Worm (Caenorhabditis elegans) whole organism, L4 larva: Measurements from ENCODE around the gene W07G1.1.

Source experiments
- F37D6.2 ChIP-seq: sonication (generic microtip); optimal IDR thresholded peaks from 2 replicates; lab custom pipeline; 2016; ENCODE audit warnings: mild to moderate bottlenecking, missing genetic modification characterization, missing compliant biosample characterization
- T20F7.1 ChIP-seq: fragments of 200-800 bp; sonication (Bioruptor generic); optimal IDR thresholded peaks from 2 replicates; lab custom pipeline; 2018; ENCODE audit warnings: mild to moderate bottlenecking, missing genetic modification characterization, missing compliant biosample characterization
- Y48G9A.11 ChIP-seq: fragments of 200-800 bp; sonication (Bioruptor generic); IDR thresholded peaks from 2 replicates; pipeline ENCODE4 v1.3.6; 2022; ENCODE audit warnings: missing genetic modification reagents, missing genetic modification characterization, missing compliant biosample characterization
- Y5F2A.4 ChIP-seq: fragments of 200-800 bp; sonication (Bioruptor generic); optimal IDR thresholded peaks from 2 replicates; lab custom pipeline; 2018; ENCODE audit warnings: mild to moderate bottlenecking, missing genetic modification characterization, missing compliant biosample characterization
- Y75B8A.6 ChIP-seq: fragments of 200-800 bp; sonication (Bioruptor generic); IDR thresholded peaks from 2 replicates; pipeline ENCODE4 v1.3.6; 2022; ENCODE audit warnings: missing genetic modification reagents, missing genetic modification characterization, missing compliant biosample characterization
- ZK546.5 ChIP-seq, 2 experiments: sonication (generic microtip); optimal IDR thresholded peaks; 2 replicates each; lab custom pipeline; 2017; ENCODE audit warnings: missing biosample characterization in 2 of 2, missing genetic modification characterization in 2 of 2
- arid-1 ChIP-seq: fragments of 200-800 bp; sonication (Bioruptor generic); conservative IDR thresholded peaks from 2 replicates; pipeline ENCODE4 v1.3.6; 2022; ENCODE audit warnings: missing genetic modification reagents, missing genetic modification characterization, missing compliant biosample characterization
- ceh-20 ChIP-seq: fragments of 200-800 bp; sonication (Bioruptor generic); IDR thresholded peaks from 2 replicates; pipeline ENCODE4 v1.3.6; 2022; ENCODE audit warnings: missing genetic modification reagents, missing genetic modification characterization, missing compliant biosample characterization
- ces-1 ChIP-seq: fragments of 150-350 bp; sonication (generic microtip); optimal IDR thresholded peaks from 4 replicates; lab custom pipeline; 2014; ENCODE audit warnings: missing biosample characterization, missing genetic modification reagents, missing genetic modification characterization
- ctbp-1 ChIP-seq: fragments of 200-800 bp; sonication (Bioruptor generic); IDR thresholded peaks from 2 replicates; pipeline ENCODE4 v1.3.6; 2022; ENCODE audit warnings: missing genetic modification reagents, missing genetic modification characterization, missing compliant biosample characterization
- daf-12 ChIP-seq: fragments of 150-350 bp; optimal IDR thresholded peaks from 2 replicates; lab custom pipeline; 2014; ENCODE audit warnings: missing biosample characterization, missing genetic modification reagents, missing genetic modification characterization
- daf-8 ChIP-seq: fragments of 200-800 bp; sonication (Bioruptor generic); IDR thresholded peaks from 2 replicates; pipeline ENCODE4 v1.3.6; 2022; ENCODE audit warnings: missing genetic modification characterization, missing compliant biosample characterization
- dmd-6 ChIP-seq: fragments of 200-800 bp; sonication (Bioruptor generic); IDR thresholded peaks from 2 replicates; pipeline ENCODE4 v1.3.6; 2022; ENCODE audit warnings: missing genetic modification reagents, missing genetic modification characterization, missing compliant biosample characterization
- dmd-8 ChIP-seq: fragments of 200-800 bp; sonication (Bioruptor generic); IDR thresholded peaks from 2 replicates; pipeline ENCODE4 v1.3.6; 2022; ENCODE audit warnings: missing genetic modification characterization, missing compliant biosample characterization
- dmd-9 ChIP-seq: fragments of 200-800 bp; sonication (Bioruptor generic); IDR thresholded peaks from 2 replicates; pipeline ENCODE4 v1.3.6; 2022; ENCODE audit warnings: missing genetic modification reagents, missing genetic modification characterization, missing compliant biosample characterization
- dpl-1 ChIP-seq: fragments of 150-350 bp; optimal IDR thresholded peaks from 2 replicates; lab custom pipeline; 2014; ENCODE audit warnings: missing biosample characterization, missing genetic modification reagents, missing genetic modification characterization
- duxl-1 ChIP-seq: sonication (generic microtip); optimal IDR thresholded peaks from 2 replicates; lab custom pipeline; 2016; ENCODE audit warnings: mild to moderate bottlenecking, missing genetic modification characterization, moderate library complexity, missing compliant biosample characterization; ENCODE audit not compliant: poor library complexity
- egl-43 ChIP-seq: fragments of 200-800 bp; sonication (Bioruptor generic); IDR thresholded peaks from 2 replicates; pipeline ENCODE4 v1.3.6; 2022; ENCODE audit warnings: missing genetic modification reagents, missing genetic modification characterization, missing compliant biosample characterization
- gei-8 ChIP-seq: fragments of 200-800 bp; sonication (Bioruptor generic); optimal IDR thresholded peaks from 2 replicates; lab custom pipeline; 2018; ENCODE audit warnings: mild to moderate bottlenecking, missing genetic modification characterization, missing compliant biosample characterization
- hlh-11 ChIP-seq: fragments of 200-800 bp; sonication (Bioruptor generic); optimal IDR thresholded peaks from 2 replicates; lab custom pipeline; 2018; ENCODE audit warnings: mild to moderate bottlenecking, missing genetic modification characterization, missing compliant biosample characterization
- hlh-30 ChIP-seq: sonication (generic microtip); optimal IDR thresholded peaks from 2 replicates; lab custom pipeline; 2017; ENCODE audit warnings: antibody characterized with exemption, mild to moderate bottlenecking, missing genetic modification characterization, missing compliant biosample characterization; ENCODE audit not compliant: insufficient read depth
- hmg-1.1 ChIP-seq: fragments of 200-800 bp; sonication (Bioruptor generic); IDR thresholded peaks from 2 replicates; pipeline ENCODE4 v1.3.6; 2022; ENCODE audit warnings: missing genetic modification reagents, missing genetic modification characterization, missing compliant biosample characterization
- lin-1 ChIP-seq: fragments of 200-800 bp; sonication (Bioruptor generic); IDR thresholded peaks from 2 replicates; pipeline ENCODE4 v1.3.6; 2022; ENCODE audit warnings: missing genetic modification reagents, missing genetic modification characterization, missing compliant biosample characterization
- lin-13 ChIP-seq: fragments of 150-350 bp; optimal IDR thresholded peaks from 2 replicates; lab custom pipeline; 2014; ENCODE audit warnings: missing biosample characterization, missing genetic modification reagents, missing genetic modification characterization
- lir-3 ChIP-seq: sonication (generic microtip); optimal IDR thresholded peaks from 2 replicates; lab custom pipeline; 2016; ENCODE audit warnings: mild to moderate bottlenecking, missing genetic modification characterization, missing compliant biosample characterization
- lsy-2 ChIP-seq, 2 experiments: fragments of 150-350 bp in 1 of 2; sonication (generic microtip) in 1 of 2; optimal IDR thresholded peaks; 2 replicates each; lab custom pipeline; 2014 to 2017; ENCODE audit warnings: missing biosample characterization in 2 of 2, missing genetic modification characterization in 2 of 2
- madf-9 ChIP-seq: fragments of 200-800 bp; sonication (Bioruptor generic); conservative IDR thresholded peaks from 2 replicates; pipeline ENCODE4 v1.3.6; 2022; ENCODE audit warnings: missing genetic modification reagents, missing genetic modification characterization, missing compliant biosample characterization
- mdl-1 ChIP-seq, 2 experiments: fragments of 150-350 bp in 1 of 2; sonication (generic microtip) in 1 of 2; optimal IDR thresholded peaks; 2 replicates each; lab custom pipeline; 2014 to 2017; ENCODE audit warnings: missing biosample characterization in 2 of 2, missing genetic modification characterization in 2 of 2
- mep-1 ChIP-seq: fragments of 150-350 bp; sonication (generic microtip); optimal IDR thresholded peaks from 3 replicates; lab custom pipeline; 2014; ENCODE audit warnings: missing biosample characterization, missing genetic modification characterization
- mes-2 ChIP-seq: sonication (generic microtip); optimal IDR thresholded peaks from 2 replicates; lab custom pipeline; 2016; ENCODE audit warnings: missing genotype, mild to moderate bottlenecking, missing genetic modification characterization, missing compliant biosample characterization; ENCODE audit not compliant: poor library complexity, severe bottlenecking
- nhr-111 ChIP-seq: fragments of 200-800 bp; sonication (Bioruptor generic); optimal IDR thresholded peaks from 2 replicates; lab custom pipeline; 2018; ENCODE audit warnings: mild to moderate bottlenecking, missing genetic modification characterization, missing compliant biosample characterization
- nhr-41 ChIP-seq: fragments of 200-800 bp; sonication (Bioruptor generic); IDR thresholded peaks from 2 replicates; pipeline ENCODE4 v1.3.6; 2022; ENCODE audit warnings: missing genetic modification reagents, missing genetic modification characterization, missing compliant biosample characterization
- pha-4 ChIP-seq, 2 experiments: fragments of 150-350 bp in 1 of 2; fragments of 200-800 bp in 1 of 2; sonication (Bioruptor generic) in 1 of 2; IDR thresholded peaks in 1 of 2; optimal IDR thresholded peaks in 1 of 2; 2 replicates each; pipeline versions ENCODE4 v1.3.6 to Lab custom; 2014 to 2022; ENCODE audit warnings: missing genetic modification characterization in 2 of 2, missing genetic modification reagents in 2 of 2, missing biosample characterization in 1 of 2, missing compliant biosample characterization in 1 of 2
- php-3 ChIP-seq: fragments of 200-800 bp; sonication (Bioruptor generic); IDR thresholded peaks from 2 replicates; pipeline ENCODE4 v1.3.6; 2022; ENCODE audit warnings: missing genetic modification reagents, missing genetic modification characterization, missing compliant biosample characterization
- pqm-1 ChIP-seq: sonication (generic microtip); optimal IDR thresholded peaks from 2 replicates; lab custom pipeline; 2017; ENCODE audit warnings: missing biosample characterization, missing genetic modification characterization
- rbr-2 ChIP-seq: sonication (generic microtip); optimal IDR thresholded peaks from 2 replicates; lab custom pipeline; 2016; ENCODE audit warnings: missing genotype, missing genetic modification characterization, missing compliant biosample characterization
- saeg-2 ChIP-seq: fragments of 200-800 bp; sonication (Bioruptor generic); IDR thresholded peaks from 2 replicates; pipeline ENCODE4 v1.3.6; 2022; ENCODE audit warnings: missing genetic modification reagents, missing genetic modification characterization, missing compliant biosample characterization
- sdz-12 ChIP-seq: fragments of 200-800 bp; sonication (Bioruptor generic); optimal IDR thresholded peaks from 2 replicates; lab custom pipeline; 2018; ENCODE audit warnings: mild to moderate bottlenecking, missing genetic modification characterization, missing compliant biosample characterization
- set-16 ChIP-seq: fragments of 200-800 bp; sonication (Bioruptor generic); IDR thresholded peaks from 2 replicates; pipeline ENCODE4 v1.3.6; 2022; ENCODE audit warnings: missing genetic modification reagents, missing genetic modification characterization, missing compliant biosample characterization
- skn-1 ChIP-seq: fragments of 150-350 bp; optimal IDR thresholded peaks from 2 replicates; lab custom pipeline; 2014; ENCODE audit warnings: missing biosample characterization, missing genetic modification characterization
- snpc-1.2 ChIP-seq: fragments of 200-800 bp; sonication (Bioruptor generic); IDR thresholded peaks from 2 replicates; pipeline ENCODE4 v1.3.6; 2022; ENCODE audit warnings: missing genetic modification reagents, missing genetic modification characterization, missing compliant biosample characterization
- snpc-4 ChIP-seq: fragments of 150-350 bp; optimal IDR thresholded peaks from 2 replicates; lab custom pipeline; 2014; ENCODE audit warnings: missing biosample characterization, missing genetic modification characterization
- tag-97 ChIP-seq: fragments of 200-800 bp; sonication (Bioruptor generic); IDR thresholded peaks from 2 replicates; pipeline ENCODE4 v1.3.6; 2022; ENCODE audit warnings: missing genetic modification characterization, missing compliant biosample characterization
- tra-1 ChIP-seq: fragments of 200-800 bp; sonication (Bioruptor generic); IDR thresholded peaks from 2 replicates; pipeline ENCODE4 v1.3.6; 2022; ENCODE audit warnings: missing genetic modification reagents, missing genetic modification characterization, missing compliant biosample characterization
- unc-130 ChIP-seq: sonication (generic microtip); optimal IDR thresholded peaks from 2 replicates; lab custom pipeline; 2016; ENCODE audit warnings: missing genetic modification reagents, missing genetic modification characterization, missing compliant biosample characterization
- unc-39 ChIP-seq: sonication (generic microtip); optimal IDR thresholded peaks from 2 replicates; lab custom pipeline; 2017; ENCODE audit warnings: missing biosample characterization, missing genetic modification characterization
- unc-62 ChIP-seq, 3 experiments: fragments of 150-350 bp in 1 of 3; sonication (generic microtip); optimal IDR thresholded peaks in 2 of 3; peaks in 1 of 3; 1 replicate in 1 of 3; 2 replicates in 2 of 3; lab custom pipeline; 2014 to 2017; ENCODE audit warnings: missing biosample characterization in 3 of 3, missing genetic modification characterization in 3 of 3, missing genetic modification reagents in 3 of 3, missing genotype in 1 of 3
- zfp-2 ChIP-seq: sonication (generic microtip); optimal IDR thresholded peaks from 2 replicates; lab custom pipeline; 2016; ENCODE audit warnings: mild to moderate bottlenecking, missing genetic modification characterization, missing compliant biosample characterization
- zip-11 ChIP-seq: fragments of 200-800 bp; sonication (Bioruptor generic); IDR thresholded peaks from 2 replicates; pipeline ENCODE4 v1.3.6; 2022; ENCODE audit warnings: missing genetic modification characterization, missing compliant biosample characterization
- ztf-7 ChIP-seq: fragments of 150-350 bp; optimal IDR thresholded peaks from 2 replicates; lab custom pipeline; 2014; ENCODE audit warnings: missing biosample characterization, missing genetic modification characterization

W07G1.1 gene

ce11 chrII:13956529-13956928 is 17.1 kb upstream of the W07G1.1 start:
- no peak for TF ChIP-seq daf-8 (GFP tag; lab: Robert Waterston, UW)
- no peak for TF ChIP-seq dmd-8
- no peak for TF ChIP-seq hmg-1.1 (GFP tag; lab: Robert Waterston, UW)
- no peak for TF ChIP-seq lir-3
- TF ChIP-seq nhr-41 (GFP tag; lab: Robert Waterston, UW) = no peak
- TF ChIP-seq F37D6.2 (tag; lab: Kevin White, UChicago) = no peak
- no peak for TF ChIP-seq lin-13 (GFP tag; lab: Kevin White, UChicago)
- peak; percentile 72; the same call in 1 of the 2 replicates for TF ChIP-seq saeg-2 (GFP tag; lab: Robert Waterston, UW)
- TF ChIP-seq Y75B8A.6 (GFP tag; lab: Robert Waterston, UW) = no peak
- no peak for TF ChIP-seq unc-39 (tag; lab: Kevin White, UChicago)
- TF ChIP-seq tra-1 (GFP tag; lab: Robert Waterston, UW) = peak; percentile 61; the same call in 1 of the 2 replicates
- no peak for TF ChIP-seq mdl-1 (tag; optimal IDR thresholded peaks at IDR 0.05; lab: Kevin White, UChicago)
- no peak for TF ChIP-seq T20F7.1
- TF ChIP-seq zfp-2 (tag; lab: Kevin White, UChicago) = no peak
- TF ChIP-seq gei-8 (GFP tag; lab: Kevin White, UChicago) = no peak
- TF ChIP-seq unc-130 (GFP tag; lab: Kevin White, UChicago) = no peak
- TF ChIP-seq Y48G9A.11 (GFP tag; lab: Robert Waterston, UW) = no peak
- no peak for TF ChIP-seq pha-4 (GFP tag; IDR thresholded peaks at IDR 0.05; lab: Robert Waterston, UW)
- TF ChIP-seq pha-4 (tag; optimal IDR thresholded peaks at IDR 0.05; lab: Kevin White, UChicago) = no peak
- TF ChIP-seq Y5F2A.4 = no peak
- peak; percentile 91 for TF ChIP-seq dmd-6 (GFP tag; lab: Robert Waterston, UW)
- TF ChIP-seq set-16 (GFP tag; lab: Robert Waterston, UW) = no peak
- TF ChIP-seq rbr-2 (tag; lab: Kevin White, UChicago) = no peak
- TF ChIP-seq lsy-2 (tag; optimal IDR thresholded peaks at IDR 0.05; lab: Kevin White, UChicago) = peak in 1 of 2 experiments; percentile 48
- no peak for TF ChIP-seq arid-1 (GFP tag; lab: Robert Waterston, UW)
- no peak for TF ChIP-seq duxl-1
- TF ChIP-seq ces-1 = no peak
- TF ChIP-seq skn-1 (tag; lab: Kevin White, UChicago) = no peak
- TF ChIP-seq egl-43 = no peak
- no peak for TF ChIP-seq madf-9 (GFP tag; lab: Robert Waterston, UW)
- TF ChIP-seq mep-1 (tag; lab: Kevin White, UChicago) = peak; percentile 29
- TF ChIP-seq mes-2 (tag; lab: Kevin White, UChicago) = peak; percentile 37
- no peak for TF ChIP-seq ceh-20 (GFP tag; lab: Robert Waterston, UW)
- TF ChIP-seq snpc-1.2 (GFP tag; lab: Robert Waterston, UW) = no peak
- peak in 1 of 2 experiments; percentile 42 for TF ChIP-seq unc-62 (GFP tag; optimal IDR thresholded peaks at IDR 0.05 in 1 of 2; lab: Kevin White, UChicago)
- no peak for TF ChIP-seq unc-62 (tag; optimal IDR thresholded peaks at IDR 0.05; lab: Kevin White, UChicago)
- TF ChIP-seq zip-11 (GFP tag; lab: Robert Waterston, UW) = no peak
- TF ChIP-seq pqm-1 = peak; percentile 93
- no peak for TF ChIP-seq ztf-7
- TF ChIP-seq lin-1 = peak; percentile 41; the same call in 1 of the 2 replicates
- TF ChIP-seq hlh-11 = peak; percentile 84
- TF ChIP-seq hlh-30 (tag; lab: Kevin White, UChicago) = peak; percentile 50
- TF ChIP-seq sdz-12 = no peak
- no peak for TF ChIP-seq snpc-4
- no peak for TF ChIP-seq ctbp-1 (GFP tag; lab: Robert Waterston, UW)
- TF ChIP-seq dmd-9 (GFP tag; lab: Robert Waterston, UW) = no peak
- TF ChIP-seq php-3 (GFP tag; lab: Robert Waterston, UW) = peak; percentile 86
- no peak for TF ChIP-seq daf-12 (tag; lab: Kevin White, UChicago)
- no peak for TF ChIP-seq ZK546.5 (tag; optimal IDR thresholded peaks at IDR 0.05; lab: Kevin White, UChicago)
- TF ChIP-seq tag-97 (GFP tag; lab: Robert Waterston, UW) = no peak
- no peak for TF ChIP-seq nhr-111 (GFP tag; lab: Kevin White, UChicago)
- no peak for TF ChIP-seq dpl-1 (GFP tag; lab: Kevin White, UChicago)
